Fruit fly (Drosophila melanogaster) whole organism, wandering third instar larva: Measurements from ENCODE around the gene CG5555.

Experiments
- Abd-B ChIP-seq: fragments of >200 bp; optimal IDR thresholded peaks from 2 replicates; lab custom pipeline; 2017; ENCODE audit warnings: missing biosample characterization, missing genetic modification characterization
- Hr83 ChIP-seq: fragments of 200-300 bp; sonication (Bioruptor generic); optimal IDR thresholded peaks from 2 replicates; lab custom pipeline; 2016; ENCODE audit warnings: missing biosample characterization, mild to moderate bottlenecking, missing genetic modification characterization, moderate library complexity; ENCODE audit not compliant: poor library complexity, severe bottlenecking
- Myc ChIP-seq: fragments of >200 bp; optimal IDR thresholded peaks from 2 replicates; lab custom pipeline; 2017
- Vsx2 ChIP-seq: fragments of 200-300, 225-300 bp; sonication (Bioruptor generic); optimal IDR thresholded peaks from 2 replicates; lab custom pipeline; 2018; ENCODE audit warnings: missing biosample characterization, missing genetic modification characterization; ENCODE audit not compliant: partially characterized antibody
- h ChIP-seq: fragments of 200-800 bp; sonication (Bioruptor generic); optimal IDR thresholded peaks from 3 replicates; lab custom pipeline; 2016; ENCODE audit warnings: missing biosample characterization, mild to moderate bottlenecking, missing genetic modification characterization
- psq ChIP-seq: fragments of 200-800 bp; sonication (Bioruptor generic); optimal IDR thresholded peaks from 3 replicates; lab custom pipeline; 2017; ENCODE audit warnings: missing biosample characterization, mild to moderate bottlenecking, missing genetic modification characterization, moderate library complexity
- usp ChIP-seq: fragments of >200 bp; optimal IDR thresholded peaks from 2 replicates; lab custom pipeline; 2017; ENCODE audit warnings: missing biosample characterization, missing genetic modification characterization

DNA sequence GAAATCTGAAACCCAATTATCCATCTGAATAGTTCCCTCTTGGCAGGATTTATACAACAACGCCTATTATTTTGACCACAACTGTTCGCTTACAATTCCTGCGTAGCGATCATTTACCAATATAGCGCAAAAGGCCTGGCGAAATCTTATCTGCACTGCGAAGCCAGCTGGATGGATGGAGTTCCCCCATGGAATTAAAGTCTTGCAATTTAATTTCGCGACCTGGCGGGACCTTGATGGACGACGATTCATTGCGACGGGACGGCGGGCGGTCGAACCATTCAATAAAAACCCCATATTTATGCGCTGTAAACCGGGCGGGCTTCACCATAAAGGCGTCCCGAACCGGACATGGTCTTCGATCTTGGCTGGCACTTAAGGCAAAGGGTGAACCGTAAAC, 27.5 kb downstream of the CG5555 start:
- TF ChIP-seq h (GFP tag; lab: Kevin White, UChicago) (no peak), Myc (lab: Kevin White, UChicago) (no peak), usp (GFP tag; lab: Kevin White, UChicago) (no peak), psq (GFP tag; lab: Kevin White, UChicago) (no peak), Vsx2 (GFP tag; lab: Kevin White, UChicago) (no peak), Hr83 (no peak), Abd-B (GFP tag; lab: Kevin White, UChicago) (no peak)
